Fruit fly (Drosophila melanogaster) whole organism, embryonic: ENCODE results near the gene Sc2.

Source experiments
- Aef1 ChIP-seq: fragments of 200-800 bp; sonication (Bioruptor generic); IDR thresholded peaks from 3 replicates; pipeline ENCODE4 v1.3.6; 2022; ENCODE audit warnings: missing biosample characterization, missing genetic modification characterization
- B-H1 ChIP-seq: fragments of 200-800 bp; sonication (Bioruptor generic); IDR thresholded peaks from 3 replicates; pipeline ENCODE4 v1.3.6; 2022; ENCODE audit warnings: missing biosample characterization, missing genetic modification characterization
- CG1024 ChIP-seq: fragments of 200-800 bp; sonication (Bioruptor generic); IDR thresholded peaks from 2 replicates; pipeline ENCODE4 v1.3.6; 2022; ENCODE audit warnings: missing biosample characterization, missing genetic modification characterization
- CG10543 ChIP-seq: fragments of 200-800 bp; sonication (Bioruptor generic); optimal IDR thresholded peaks from 3 replicates; lab custom pipeline; 2017; ENCODE audit warnings: missing biosample characterization, mild to moderate bottlenecking, missing genetic modification characterization, moderate library complexity
- CG11560 ChIP-seq: fragments of 200-800 bp; sonication (Bioruptor generic); IDR thresholded peaks from 3 replicates; pipeline ENCODE4 v1.3.6; 2022; ENCODE audit warnings: missing biosample characterization, missing genetic modification characterization
- CG13296 ChIP-seq: fragments of 200-800 bp; sonication (Bioruptor generic); optimal IDR thresholded peaks from 3 replicates; lab custom pipeline; 2018; ENCODE audit warnings: missing biosample characterization, mild to moderate bottlenecking, missing genetic modification characterization
- CG13894 ChIP-seq: fragments of 200-800 bp; sonication (Bioruptor generic); optimal IDR thresholded peaks from 3 replicates; lab custom pipeline; 2018; ENCODE audit warnings: missing biosample characterization, mild to moderate bottlenecking, missing genetic modification characterization, moderate library complexity
- CG16813 ChIP-seq: fragments of 200-800 bp; sonication (Bioruptor generic); IDR thresholded peaks from 3 replicates; pipeline ENCODE4 v1.3.6; 2022; ENCODE audit warnings: missing biosample characterization, missing genetic modification characterization; ENCODE audit not compliant: partially characterized antibody
- CG17385 ChIP-seq: fragments of 200-800 bp; sonication (Bioruptor generic); optimal IDR thresholded peaks from 3 replicates; lab custom pipeline; 2018; ENCODE audit warnings: missing biosample characterization, mild to moderate bottlenecking, missing genetic modification characterization
- CG17802 ChIP-seq: fragments of 200-800 bp; sonication (Bioruptor generic); optimal IDR thresholded peaks from 2 replicates; lab custom pipeline; 2018; ENCODE audit warnings: missing biosample characterization, mild to moderate bottlenecking, missing genetic modification characterization, moderate library complexity
- CG18476 ChIP-seq: fragments of 200-800 bp; sonication (Bioruptor generic); optimal IDR thresholded peaks from 2 replicates; lab custom pipeline; 2016; ENCODE audit warnings: missing biosample characterization, mild to moderate bottlenecking, missing genetic modification characterization
- CG2129 ChIP-seq: fragments of 200-800 bp; sonication (Bioruptor generic); IDR thresholded peaks from 2 replicates; pipeline ENCODE4 v1.3.6; 2022; ENCODE audit warnings: missing biosample characterization, missing genetic modification characterization; ENCODE audit not compliant: partially characterized antibody
- CG32767 ChIP-seq: fragments of 200-800 bp; sonication (Bioruptor generic); IDR thresholded peaks from 2 replicates; pipeline ENCODE4 v1.3.6; 2022; ENCODE audit warnings: missing biosample characterization, missing genetic modification characterization
- CG43689 ChIP-seq: fragments of 200-800 bp; sonication (Bioruptor generic); IDR thresholded peaks from 2 replicates; pipeline ENCODE4 v1.3.6; 2022; ENCODE audit warnings: missing biosample characterization, missing genetic modification characterization
- CG4617 ChIP-seq: fragments of 200-800 bp; sonication (Bioruptor generic); optimal IDR thresholded peaks from 3 replicates; lab custom pipeline; 2016; ENCODE audit warnings: missing biosample characterization, missing genetic modification characterization, borderline replicate concordance
- CG6689 ChIP-seq: fragments of 200-800 bp; sonication (Bioruptor generic); IDR thresholded peaks from 2 replicates; pipeline ENCODE4 v1.3.6; 2022; ENCODE audit warnings: missing biosample characterization, missing genetic modification characterization
- CG6765 ChIP-seq: fragments of 200-800 bp; sonication (Bioruptor generic); optimal IDR thresholded peaks from 3 replicates; lab custom pipeline; 2017; ENCODE audit warnings: missing biosample characterization, mild to moderate bottlenecking, missing genetic modification characterization
- CG7271 ChIP-seq: fragments of 200-800 bp; sonication (Bioruptor generic); optimal IDR thresholded peaks from 2 replicates; lab custom pipeline; 2018; ENCODE audit warnings: missing biosample characterization, mild to moderate bottlenecking, missing genetic modification characterization, moderate library complexity
- Doc2 ChIP-seq: fragments of 200-800 bp; sonication (Bioruptor generic); IDR thresholded peaks from 2 replicates; pipeline ENCODE4 v1.3.6; 2022; ENCODE audit warnings: missing biosample characterization, missing genetic modification characterization
- Doc3 ChIP-seq: fragments of 200-800 bp; sonication (Bioruptor generic); IDR thresholded peaks from 3 replicates; pipeline ENCODE4 v1.3.6; 2022; ENCODE audit warnings: missing biosample characterization, missing genetic modification characterization; ENCODE audit not compliant: partially characterized antibody
- ERR ChIP-seq: fragments of 200-800 bp; sonication (Bioruptor generic); optimal IDR thresholded peaks from 2 replicates; lab custom pipeline; 2016; ENCODE audit warnings: missing biosample characterization, missing genetic modification characterization
- Elba2 ChIP-seq: fragments of 200-800 bp; sonication (Bioruptor generic); optimal IDR thresholded peaks from 3 replicates; lab custom pipeline; 2016; ENCODE audit warnings: missing biosample characterization, missing genetic modification characterization
- Ets97D ChIP-seq: fragments of 200-800 bp; sonication (Bioruptor generic); optimal IDR thresholded peaks from 3 replicates; lab custom pipeline; 2016; ENCODE audit warnings: missing biosample characterization, missing genetic modification characterization
- GATAe ChIP-seq: fragments of 200-800 bp; sonication (Bioruptor generic); conservative IDR thresholded peaks from 2 replicates; pipeline ENCODE4 v1.3.6; 2022; ENCODE audit warnings: missing biosample characterization, missing genetic modification characterization
- HHEX ChIP-seq: fragments of 200-800 bp; sonication (Bioruptor generic); optimal IDR thresholded peaks from 3 replicates; lab custom pipeline; 2017; ENCODE audit warnings: missing biosample characterization, mild to moderate bottlenecking, missing genetic modification characterization, missing genetic modification reagents
- HLH3B ChIP-seq: fragments of 200-800 bp; sonication (Bioruptor generic); IDR thresholded peaks from 2 replicates; pipeline ENCODE4 v1.3.6; 2022; ENCODE audit warnings: missing biosample characterization, missing genetic modification characterization
- HLH4C ChIP-seq: fragments of 200-800 bp; sonication (Bioruptor generic); IDR thresholded peaks from 3 replicates; pipeline ENCODE4 v1.3.6; 2022; ENCODE audit warnings: missing biosample characterization, missing genetic modification characterization; ENCODE audit not compliant: partially characterized antibody
- Hr51 ChIP-seq, 2 experiments: fragments of 200-800 bp; sonication (Bioruptor generic); optimal IDR thresholded peaks; 2 replicates in 1 of 2; 3 replicates in 1 of 2; lab custom pipeline; 2016 to 2018; ENCODE audit warnings: missing biosample characterization in 2 of 2, missing genetic modification characterization in 2 of 2, mild to moderate bottlenecking in 1 of 2, moderate library complexity in 1 of 2
- Mes4 ChIP-seq: fragments of 200-800 bp; sonication (Bioruptor generic); optimal IDR thresholded peaks from 2 replicates; lab custom pipeline; 2016; ENCODE audit warnings: missing biosample characterization, missing genetic modification characterization
- Neu2 ChIP-seq: fragments of 200-800 bp; sonication (Bioruptor generic); optimal IDR thresholded peaks from 3 replicates; lab custom pipeline; 2016; ENCODE audit warnings: missing biosample characterization, missing genetic modification characterization, borderline replicate concordance
- Oli ChIP-seq: fragments of 200-800 bp; sonication (Bioruptor generic); optimal IDR thresholded peaks from 2 replicates; lab custom pipeline; 2018; ENCODE audit warnings: missing biosample characterization, mild to moderate bottlenecking, missing genetic modification characterization, moderate library complexity
- Pdp1 ChIP-seq, 2 experiments: fragments of 200-800 bp; sonication (Bioruptor generic); optimal IDR thresholded peaks; 3 replicates each; lab custom pipeline; 2016; ENCODE audit warnings: missing biosample characterization in 2 of 2, missing genetic modification characterization in 2 of 2, mild to moderate bottlenecking in 1 of 2, moderate library complexity in 1 of 2
- Sry-β ChIP-seq: fragments of 200-800 bp; sonication (Bioruptor generic); optimal IDR thresholded peaks from 2 replicates; lab custom pipeline; 2018; ENCODE audit warnings: missing biosample characterization, mild to moderate bottlenecking, missing genetic modification characterization, moderate library complexity
- Vsx1 ChIP-seq: fragments of 200-800 bp; sonication (Bioruptor generic); optimal IDR thresholded peaks from 2 replicates; lab custom pipeline; 2017; ENCODE audit warnings: missing biosample characterization, mild to moderate bottlenecking, missing genetic modification characterization, missing genetic modification reagents
- amos ChIP-seq: fragments of 200-800 bp; sonication (Bioruptor generic); IDR thresholded peaks from 2 replicates; pipeline ENCODE4 v1.3.6; 2022; ENCODE audit warnings: missing biosample characterization, missing genetic modification characterization; ENCODE audit not compliant: partially characterized antibody
- ato ChIP-seq: fragments of 200-800 bp; sonication (Bioruptor generic); IDR thresholded peaks from 2 replicates; pipeline ENCODE4 v1.3.6; 2022; ENCODE audit warnings: missing biosample characterization, missing genetic modification characterization; ENCODE audit not compliant: partially characterized antibody
- bigmax ChIP-seq: fragments of 200-800 bp; sonication (Bioruptor generic); optimal IDR thresholded peaks from 2 replicates; lab custom pipeline; 2018; ENCODE audit warnings: missing biosample characterization, mild to moderate bottlenecking, missing genetic modification characterization
- chinmo ChIP-seq: fragments of 200-800 bp; sonication (Bioruptor generic); IDR thresholded peaks from 4 replicates; pipeline ENCODE4 v1.3.6; 2022; ENCODE audit warnings: missing biosample characterization, missing genetic modification characterization; ENCODE audit not compliant: partially characterized antibody
- dati ChIP-seq: fragments of 200-800 bp; sonication (Bioruptor generic); IDR thresholded peaks from 2 replicates; pipeline ENCODE4 v1.3.6; 2022; ENCODE audit warnings: missing biosample characterization, missing genetic modification characterization
- fd64A ChIP-seq: fragments of 200-800 bp; sonication (Bioruptor generic); optimal IDR thresholded peaks from 3 replicates; lab custom pipeline; 2018; ENCODE audit warnings: missing biosample characterization, mild to moderate bottlenecking, missing genetic modification characterization
- fru ChIP-seq: fragments of >200 bp; optimal IDR thresholded peaks from 2 replicates; lab custom pipeline; 2017
- grn ChIP-seq: fragments of 200-800 bp; sonication (Bioruptor generic); optimal IDR thresholded peaks from 3 replicates; lab custom pipeline; 2017; ENCODE audit warnings: missing biosample characterization, missing genetic modification characterization
- lilli ChIP-seq: fragments of 200-800 bp; sonication (Bioruptor generic); optimal IDR thresholded peaks from 3 replicates; lab custom pipeline; 2016; ENCODE audit warnings: missing biosample characterization, missing genetic modification characterization
- luna ChIP-seq: fragments of 200-800 bp; sonication (Bioruptor generic); optimal IDR thresholded peaks from 2 replicates; lab custom pipeline; 2016; ENCODE audit warnings: missing biosample characterization, missing genetic modification characterization
- nom ChIP-seq: fragments of 200-800 bp; sonication (Bioruptor generic); optimal IDR thresholded peaks from 2 replicates; lab custom pipeline; 2017; ENCODE audit warnings: missing biosample characterization, missing genetic modification characterization, mild to moderate bottlenecking, moderate library complexity, missing genetic modification reagents
- psq ChIP-seq: fragments of 200-800 bp; sonication (Bioruptor generic); optimal IDR thresholded peaks from 2 replicates; lab custom pipeline; 2017; ENCODE audit warnings: missing biosample characterization, missing genetic modification characterization
- repo ChIP-seq: fragments of 200-800 bp; sonication (Bioruptor generic); optimal IDR thresholded peaks from 2 replicates; lab custom pipeline; 2016; ENCODE audit warnings: missing biosample characterization, missing genetic modification characterization
- salm ChIP-seq: fragments of 200-800 bp; sonication (Bioruptor generic); optimal IDR thresholded peaks from 2 replicates; lab custom pipeline; 2018; ENCODE audit warnings: missing biosample characterization, mild to moderate bottlenecking, missing genetic modification characterization
- sc ChIP-seq, 3 experiments: fragments of >200 bp in 2 of 3; fragments of 200-800 bp in 1 of 3; sonication (Bioruptor generic) in 1 of 3; optimal IDR thresholded peaks; 2 replicates in 2 of 3; 3 replicates in 1 of 3; lab custom pipeline; 2017; ENCODE audit warnings: mild to moderate bottlenecking in 1 of 3, missing biosample characterization in 1 of 3, missing genetic modification characterization in 1 of 3, missing genetic modification reagents in 1 of 3
- slp2 ChIP-seq: fragments of 200-800 bp; sonication (Bioruptor generic); optimal IDR thresholded peaks from 2 replicates; lab custom pipeline; 2016; ENCODE audit warnings: missing biosample characterization, missing genetic modification characterization

Sc2 gene

dm6 chr3L:3932742-3933289, 29.5 kb downstream of the Sc2 start (continued):
- TF ChIP-seq CG43689 (no peak), Oli (no peak), CG17802 (tag; lab: Kevin White, UChicago) (no peak), CG2129 (GFP tag; lab: Robert Waterston, UW) (no peak), ato (GFP tag; lab: Robert Waterston, UW) (no peak), CG11560 (no peak), salm (tag; lab: Kevin White, UChicago) (no peak), Sry-β (no peak), Neu2 (GFP tag; lab: Kevin White, UChicago) (no peak), HLH3B (no peak), CG10543 (GFP tag; lab: Kevin White, UChicago) (no peak), HLH4C (GFP tag; lab: Robert Waterston, UW) (no peak), Doc2 (GFP tag; lab: Robert Waterston, UW) (no peak), CG7271 (tag; lab: Kevin White, UChicago) (no peak), nom (GFP tag; lab: Kevin White, UChicago) (no peak), B-H1 (GFP tag; lab: Robert Waterston, UW) (no peak), Doc3 (GFP tag; lab: Robert Waterston, UW) (no peak), sc (optimal IDR thresholded peaks at IDR 0.05; lab: Kevin White, UChicago) (no peak), sc (GFP tag; optimal IDR thresholded peaks at IDR 0.05; lab: Kevin White, UChicago) (no peak), dati (GFP tag; lab: Robert Waterston, UW) (no peak), slp2 (GFP tag; lab: Kevin White, UChicago) (no peak), CG4617 (GFP tag; lab: Kevin White, UChicago) (no peak), Aef1 (GFP tag; lab: Robert Waterston, UW) (no peak), Elba2 (GFP tag; lab: Kevin White, UChicago) (no peak), Vsx1 (GFP tag; lab: Kevin White, UChicago) (peak; percentile 17), luna (GFP tag; lab: Kevin White, UChicago) (no peak), Mes4 (no peak), CG6765 (peak; percentile 23), CG17385 (no peak), CG13894 (tag; lab: Kevin White, UChicago) (no peak), CG13296 (GFP tag; lab: Kevin White, UChicago) (peak; percentile 34), chinmo (GFP tag; lab: Robert Waterston, UW) (no peak), Hr51 (GFP tag; optimal IDR thresholded peaks at IDR 0.05; lab: Kevin White, UChicago) (no peak), Pdp1 (GFP tag; optimal IDR thresholded peaks at IDR 0.05; lab: Kevin White, UChicago) (no peak), psq (no peak), fd64A (GFP tag; lab: Kevin White, UChicago) (no peak), fru (no peak), GATAe (GFP tag; lab: Robert Waterston, UW) (no peak), HHEX (GFP tag; lab: Kevin White, UChicago) (peak; percentile 29), CG1024 (no peak), repo (GFP tag; lab: Kevin White, UChicago) (no peak), CG6689 (GFP tag; lab: Robert Waterston, UW) (no peak), CG32767 (GFP tag; lab: Robert Waterston, UW) (no peak), CG16813 (GFP tag; lab: Robert Waterston, UW) (no peak), grn (GFP tag; lab: Kevin White, UChicago) (no peak), ERR (GFP tag; lab: Kevin White, UChicago) (no peak), CG18476 (GFP tag; lab: Kevin White, UChicago) (peak; percentile 47), lilli (no peak), Ets97D (GFP tag; lab: Kevin White, UChicago) (no peak), amos (GFP tag; lab: Robert Waterston, UW) (no peak), bigmax (no peak)
